Fruit fly (Drosophila melanogaster) whole organism, wandering third instar larva: ENCODE measurements around the gene Tlk.

Source experiments
- Abd-B ChIP-seq: fragments of >200 bp; optimal IDR thresholded peaks from 2 replicates; lab custom pipeline; 2017; ENCODE audit warnings: missing biosample characterization, missing genetic modification characterization
- CG32264 ChIP-seq: fragments of 200-800 bp; sonication (Bioruptor generic); optimal IDR thresholded peaks from 2 replicates; lab custom pipeline; 2016; ENCODE audit warnings: missing biosample characterization, missing genetic modification characterization
- CG9705 ChIP-seq: fragments of 200-800 bp; sonication (Bioruptor generic); optimal IDR thresholded peaks from 2 replicates; lab custom pipeline; 2018; ENCODE audit warnings: missing biosample characterization, mild to moderate bottlenecking, missing genetic modification characterization
- CrebA ChIP-seq: fragments of 200-800 bp; sonication (Bioruptor generic); optimal IDR thresholded peaks from 2 replicates; lab custom pipeline; 2016; ENCODE audit warnings: missing biosample characterization, mild to moderate bottlenecking, missing genetic modification characterization, borderline replicate concordance
- Dfd ChIP-seq: fragments of >200 bp; optimal IDR thresholded peaks from 2 replicates; lab custom pipeline; 2017; ENCODE audit warnings: missing biosample characterization, missing genetic modification characterization
- Dif ChIP-seq: fragments of 200-275, 200-300 bp; sonication (Bioruptor generic); optimal IDR thresholded peaks from 2 replicates; lab custom pipeline; 2018; ENCODE audit warnings: missing biosample characterization, missing genetic modification characterization; ENCODE audit not compliant: partially characterized antibody
- GATAd ChIP-seq: sonication (Bioruptor generic); optimal IDR thresholded peaks from 2 replicates; lab custom pipeline; 2016; ENCODE audit warnings: missing biosample characterization, missing genetic modification characterization
- HLH106 ChIP-seq: fragments of 200-800 bp; optimal IDR thresholded peaks from 3 replicates; lab custom pipeline; 2019; ENCODE audit warnings: missing biosample characterization, mild to moderate bottlenecking, missing genetic modification characterization, moderate library complexity
- Hnf4 ChIP-seq: fragments of 200-800 bp; sonication (Bioruptor generic); optimal IDR thresholded peaks from 2 replicates; lab custom pipeline; 2016; ENCODE audit warnings: missing biosample characterization, mild to moderate bottlenecking, missing genetic modification characterization
- Hr78 ChIP-seq: fragments of >200 bp; optimal IDR thresholded peaks from 2 replicates; lab custom pipeline; 2017; ENCODE audit warnings: missing biosample characterization, missing genetic modification characterization
- Hr83 ChIP-seq: fragments of 200-300 bp; sonication (Bioruptor generic); optimal IDR thresholded peaks from 2 replicates; lab custom pipeline; 2016; ENCODE audit warnings: missing biosample characterization, mild to moderate bottlenecking, missing genetic modification characterization, moderate library complexity; ENCODE audit not compliant: poor library complexity, severe bottlenecking
- Jra ChIP-seq: sonication (Bioruptor generic); optimal IDR thresholded peaks from 2 replicates; lab custom pipeline; 2016; ENCODE audit warnings: missing biosample characterization, missing genetic modification characterization
- Mio ChIP-seq: sonication (Bioruptor generic); optimal IDR thresholded peaks from 2 replicates; lab custom pipeline; 2016; ENCODE audit warnings: missing biosample characterization, missing genetic modification characterization
- Myc ChIP-seq: fragments of >200 bp; optimal IDR thresholded peaks from 2 replicates; lab custom pipeline; 2017
- N ChIP-seq: fragments of >200 bp; optimal IDR thresholded peaks from 2 replicates; lab custom pipeline; 2018; ENCODE audit warnings: missing biosample characterization, missing external identifiers, missing genetic modification characterization
- OdsH ChIP-seq: fragments of 200-800 bp; sonication (Bioruptor generic); optimal IDR thresholded peaks from 2 replicates; lab custom pipeline; 2016; ENCODE audit warnings: missing biosample characterization, mild to moderate bottlenecking, missing genetic modification characterization
- Rel ChIP-seq, 2 experiments: fragments of 200-800 bp; sonication (Bioruptor generic) in 1 of 2; optimal IDR thresholded peaks; 2 replicates in 1 of 2; 3 replicates in 1 of 2; lab custom pipeline; 2016 to 2019; ENCODE audit warnings: mild to moderate bottlenecking in 2 of 2, missing biosample characterization in 2 of 2, missing genetic modification characterization in 2 of 2, moderate library complexity in 1 of 2
- Sp1 ChIP-seq: fragments of 200-800 bp; sonication (Bioruptor generic); optimal IDR thresholded peaks from 3 replicates; lab custom pipeline; 2019; ENCODE audit warnings: missing biosample characterization, mild to moderate bottlenecking, missing genetic modification characterization, moderate library complexity
- Vsx2 ChIP-seq: fragments of 200-300, 225-300 bp; sonication (Bioruptor generic); optimal IDR thresholded peaks from 2 replicates; lab custom pipeline; 2018; ENCODE audit warnings: missing biosample characterization, missing genetic modification characterization; ENCODE audit not compliant: partially characterized antibody
- br ChIP-seq: fragments of 200-800 bp; sonication (Bioruptor generic); optimal IDR thresholded peaks from 2 replicates; lab custom pipeline; 2016; ENCODE audit warnings: missing biosample characterization, missing genetic modification characterization
- brk ChIP-seq: fragments of 200-800 bp; sonication (Bioruptor generic); optimal IDR thresholded peaks from 2 replicates; lab custom pipeline; 2016; ENCODE audit warnings: missing biosample characterization, mild to moderate bottlenecking, missing genetic modification characterization
- dl ChIP-seq, 2 experiments: fragments of 175-275, 200-275 bp in 1 of 2; fragments of 200-275 bp in 1 of 2; sonication (Bioruptor generic); optimal IDR thresholded peaks; lab custom pipeline; 2018; ENCODE audit warnings: mild to moderate bottlenecking in 2 of 2, missing biosample characterization in 2 of 2, missing genetic modification characterization in 2 of 2, moderate library complexity in 2 of 2; ENCODE audit not compliant: partially characterized antibody in 2 of 2, insufficient read depth in 1 of 2
- dmrt93B ChIP-seq: fragments of 200-800 bp; sonication (Bioruptor generic); optimal IDR thresholded peaks from 2 replicates; lab custom pipeline; 2018; ENCODE audit warnings: missing biosample characterization, mild to moderate bottlenecking, missing genetic modification characterization
- dsf ChIP-seq: sonication (Bioruptor generic); optimal IDR thresholded peaks from 2 replicates; lab custom pipeline; 2016; ENCODE audit warnings: missing biosample characterization, missing genetic modification characterization, borderline replicate concordance
- ey ChIP-seq: fragments of 200-800 bp; sonication (Bioruptor generic); optimal IDR thresholded peaks from 2 replicates; lab custom pipeline; 2016; ENCODE audit warnings: missing biosample characterization, missing genetic modification characterization
- foxo ChIP-seq, 2 experiments: fragments of 200-800 bp; sonication (Bioruptor generic); optimal IDR thresholded peaks; 2 replicates in 1 of 2; 3 replicates in 1 of 2; lab custom pipeline; 2016 to 2017; ENCODE audit warnings: missing biosample characterization in 2 of 2, missing genetic modification characterization in 2 of 2
- fru ChIP-seq: fragments of 200-800 bp; sonication (Bioruptor generic); optimal IDR thresholded peaks from 3 replicates; lab custom pipeline; 2016; ENCODE audit warnings: missing biosample characterization, mild to moderate bottlenecking, missing genetic modification characterization
- h ChIP-seq: fragments of 200-800 bp; sonication (Bioruptor generic); optimal IDR thresholded peaks from 3 replicates; lab custom pipeline; 2016; ENCODE audit warnings: missing biosample characterization, mild to moderate bottlenecking, missing genetic modification characterization
- jim ChIP-seq: fragments of 175-275, 200-325 bp; sonication (Bioruptor generic); optimal IDR thresholded peaks from 2 replicates; lab custom pipeline; 2016; ENCODE audit warnings: missing biosample characterization, mild to moderate bottlenecking, missing genetic modification characterization
- lola ChIP-seq: fragments of >200 bp; optimal IDR thresholded peaks from 2 replicates; lab custom pipeline; 2017; ENCODE audit warnings: missing biosample characterization, missing genetic modification characterization
- pan ChIP-seq: fragments of >200 bp; optimal IDR thresholded peaks from 2 replicates; lab custom pipeline; 2017
- psq ChIP-seq: fragments of 200-800 bp; sonication (Bioruptor generic); optimal IDR thresholded peaks from 3 replicates; lab custom pipeline; 2017; ENCODE audit warnings: missing biosample characterization, mild to moderate bottlenecking, missing genetic modification characterization, moderate library complexity
- rgr ChIP-seq: fragments of 200-800 bp; sonication (Bioruptor generic); optimal IDR thresholded peaks from 3 replicates; lab custom pipeline; 2016; ENCODE audit warnings: missing biosample characterization, mild to moderate bottlenecking, missing genetic modification characterization
- sage ChIP-seq: fragments of 200-800 bp; sonication (Bioruptor generic); optimal IDR thresholded peaks from 2 replicates; lab custom pipeline; 2016; ENCODE audit warnings: missing biosample characterization, mild to moderate bottlenecking, missing genetic modification characterization
- sv ChIP-seq: fragments of 200-800 bp; sonication (Bioruptor generic); optimal IDR thresholded peaks from 3 replicates; lab custom pipeline; 2016; ENCODE audit warnings: missing biosample characterization, missing genetic modification characterization
- tai ChIP-seq: sonication (Bioruptor generic); optimal IDR thresholded peaks from 2 replicates; lab custom pipeline; 2016; ENCODE audit warnings: missing biosample characterization, missing genetic modification characterization
- usp ChIP-seq: fragments of >200 bp; optimal IDR thresholded peaks from 2 replicates; lab custom pipeline; 2017; ENCODE audit warnings: missing biosample characterization, missing genetic modification characterization
- woc ChIP-seq: sonication (Bioruptor generic); optimal IDR thresholded peaks from 2 replicates; lab custom pipeline; 2016; ENCODE audit warnings: missing biosample characterization, mild to moderate bottlenecking, missing genetic modification characterization

Tlk gene

dm6 chrX:3691623-3692553, 27.9 kb upstream of the Tlk start:
- peak; percentile 78 for TF ChIP-seq h (GFP tag; lab: Kevin White, UChicago)
- TF ChIP-seq Rel (GFP tag; optimal IDR thresholded peaks at IDR 0.05; lab: Kevin White, UChicago), result no peak
- TF ChIP-seq Rel (tag; optimal IDR thresholded peaks at IDR 0.05; lab: Kevin White, UChicago), result peak; percentile 9
- TF ChIP-seq Mio, result no peak
- TF ChIP-seq rgr (GFP tag; lab: Kevin White, UChicago), result peak; percentile 79
- no peak for TF ChIP-seq dsf (GFP tag; lab: Kevin White, UChicago)
- no peak for TF ChIP-seq jim (GFP tag; lab: Kevin White, UChicago)
- peak; percentile 18 for TF ChIP-seq tai (GFP tag; lab: Kevin White, UChicago)
- peak; percentile 86 for TF ChIP-seq Dfd (GFP tag; lab: Kevin White, UChicago)
- no peak for TF ChIP-seq usp (GFP tag; lab: Kevin White, UChicago)
- TF ChIP-seq N (GFP tag; lab: Kevin White, UChicago), result no peak
- peak; percentile 64 for TF ChIP-seq woc (GFP tag; lab: Kevin White, UChicago)
- TF ChIP-seq sv, result peak; percentile 50
- TF ChIP-seq GATAd, result no peak
- peak; percentile 27 for TF ChIP-seq CG32264 (GFP tag; lab: Kevin White, UChicago)
- TF ChIP-seq lola (GFP tag; lab: Kevin White, UChicago), result no peak
- TF ChIP-seq Jra (GFP tag; lab: Kevin White, UChicago), result no peak
- TF ChIP-seq Vsx2 (GFP tag; lab: Kevin White, UChicago), result no peak
- peak; percentile 36 for TF ChIP-seq dmrt93B (GFP tag; lab: Kevin White, UChicago)
- peak; percentile 70 for TF ChIP-seq HLH106
- no peak for TF ChIP-seq Myc (lab: Kevin White, UChicago)
- peak; percentile 30 for TF ChIP-seq CG9705
- TF ChIP-seq sage (GFP tag; lab: Kevin White, UChicago), result no peak
- TF ChIP-seq foxo (GFP tag; optimal IDR thresholded peaks at IDR 0.05; lab: Kevin White, UChicago), result peak in 1 of 2 experiments; percentile 82
- no peak for TF ChIP-seq CrebA
- peak; percentile 79 for TF ChIP-seq fru (GFP tag; lab: Kevin White, UChicago)
- TF ChIP-seq Sp1 (GFP tag; lab: Kevin White, UChicago), result peak; percentile 66
- no peak for TF ChIP-seq Abd-B (GFP tag; lab: Kevin White, UChicago)
- peak; percentile 60 for TF ChIP-seq br (GFP tag; lab: Kevin White, UChicago)
- TF ChIP-seq OdsH (GFP tag; lab: Kevin White, UChicago), result peak; percentile 60
- TF ChIP-seq psq (GFP tag; lab: Kevin White, UChicago), result peak; percentile 76
- TF ChIP-seq Hr78 (GFP tag; lab: Kevin White, UChicago), result no peak
- TF ChIP-seq Dif (GFP tag; lab: Kevin White, UChicago), result no peak
- peak; percentile 15 for TF ChIP-seq brk
- no peak for TF ChIP-seq Hr83 (GFP tag; lab: Kevin White, UChicago)
- no peak for TF ChIP-seq pan (lab: Kevin White, UChicago)
- TF ChIP-seq Hnf4 (GFP tag; lab: Kevin White, UChicago), result peak; percentile 68
- peak; percentile 78 for TF ChIP-seq ey (GFP tag; lab: Kevin White, UChicago)
- no peak for TF ChIP-seq dl (GFP tag; optimal IDR thresholded peaks at IDR 0.05; lab: Kevin White, UChicago; ENCODE audit: insufficient read depth in 1 of 2, partially characterized antibody in 2 of 2)
